Worm (Caenorhabditis elegans): ENCODE data around the gene egal-1.

ce11 chrIV:5847986-5848707 is 23.6 kb downstream of the egal-1 start, which contains the start of gene sams-3:
- TF ChIP-seq lsy-2 (tag; optimal IDR thresholded peaks at IDR 0.05) (peak; percentile 70 to 73), nhr-11 (tag; optimal IDR thresholded peaks at IDR 0.05) (no peak), fos-1 (tag; optimal IDR thresholded peaks at IDR 0.05) (no peak), nhr-12 (tag; optimal IDR thresholded peaks at IDR 0.05) (no peak), jun-1 (tag; optimal IDR thresholded peaks at IDR 0.05) (no peak), hpl-2 (GFP tag; optimal IDR thresholded peaks at IDR 0.05) (no peak), elt-3 (tag; optimal IDR thresholded peaks at IDR 0.05) (no peak), ceh-82 (tag; optimal IDR thresholded peaks at IDR 0.05) (peak in 2 of 3 experiments; percentile 16 to 46)
